Fruit fly (Drosophila melanogaster) whole organism, wandering third instar larva: Measurements from ENCODE around the gene ras.
A peak's percentile ranks its signal among the peaks of the same experiment; 100 is the strongest.

ENCODE experiments used
- Abd-B ChIP-seq: fragments of >200 bp; optimal IDR thresholded peaks from 2 replicates; lab custom pipeline; 2017; ENCODE audit warnings: missing biosample characterization, missing genetic modification characterization
- Dfd ChIP-seq: fragments of >200 bp; optimal IDR thresholded peaks from 2 replicates; lab custom pipeline; 2017; ENCODE audit warnings: missing biosample characterization, missing genetic modification characterization
- GATAd ChIP-seq: sonication (Bioruptor generic); optimal IDR thresholded peaks from 2 replicates; lab custom pipeline; 2016; ENCODE audit warnings: missing biosample characterization, missing genetic modification characterization
- Hr78 ChIP-seq: fragments of >200 bp; optimal IDR thresholded peaks from 2 replicates; lab custom pipeline; 2017; ENCODE audit warnings: missing biosample characterization, missing genetic modification characterization
- Myc ChIP-seq: fragments of >200 bp; optimal IDR thresholded peaks from 2 replicates; lab custom pipeline; 2017
- br ChIP-seq: fragments of 200-800 bp; sonication (Bioruptor generic); optimal IDR thresholded peaks from 2 replicates; lab custom pipeline; 2016; ENCODE audit warnings: missing biosample characterization, missing genetic modification characterization
- brk ChIP-seq: fragments of 200-800 bp; sonication (Bioruptor generic); optimal IDR thresholded peaks from 2 replicates; lab custom pipeline; 2016; ENCODE audit warnings: missing biosample characterization, mild to moderate bottlenecking, missing genetic modification characterization
- ey ChIP-seq: fragments of 200-800 bp; sonication (Bioruptor generic); optimal IDR thresholded peaks from 2 replicates; lab custom pipeline; 2016; ENCODE audit warnings: missing biosample characterization, missing genetic modification characterization
- foxo ChIP-seq, 2 experiments: fragments of 200-800 bp; sonication (Bioruptor generic); optimal IDR thresholded peaks; 2 replicates in 1 of 2; 3 replicates in 1 of 2; lab custom pipeline; 2016 to 2017; ENCODE audit warnings: missing biosample characterization in 2 of 2, missing genetic modification characterization in 2 of 2
- psq ChIP-seq: fragments of 200-800 bp; sonication (Bioruptor generic); optimal IDR thresholded peaks from 3 replicates; lab custom pipeline; 2017; ENCODE audit warnings: missing biosample characterization, mild to moderate bottlenecking, missing genetic modification characterization, moderate library complexity
- rgr ChIP-seq: fragments of 200-800 bp; sonication (Bioruptor generic); optimal IDR thresholded peaks from 3 replicates; lab custom pipeline; 2016; ENCODE audit warnings: missing biosample characterization, mild to moderate bottlenecking, missing genetic modification characterization

dm6 chrX:10744773-10745589 is 679 bp downstream of the ras start, which contains the start of gene stx:
- TF ChIP-seq Dfd (no peak), brk (GFP tag; lab: Kevin White, UChicago) (no peak), foxo (GFP tag; optimal IDR thresholded peaks at IDR 0.05; lab: Kevin White, UChicago) (peak in 1 of 2 experiments; percentile 8), br (GFP tag; lab: Kevin White, UChicago) (no peak), Hr78 (GFP tag; lab: Kevin White, UChicago) (no peak), psq (no peak), Abd-B (no peak), rgr (GFP tag; lab: Kevin White, UChicago) (peak; percentile 17), ey (no peak), GATAd (no peak), Myc (lab: Kevin White, UChicago) (peak; percentile 66)
